Worm (Caenorhabditis elegans) whole organism, L1 larva: ENCODE data around the gene gpd-4.

Experiments
- alr-1 ChIP-seq: fragments of 200-800 bp; sonication (Bioruptor generic); optimal IDR thresholded peaks from 2 replicates; lab custom pipeline; 2018; ENCODE audit warnings: borderline replicate concordance, mild to moderate bottlenecking, missing genetic modification characterization, missing compliant biosample characterization
- dpl-1 ChIP-seq, 3 experiments: fragments of 150-350 bp in 2 of 3; sonication (generic microtip) in 1 of 3; optimal IDR thresholded peaks; 2 replicates each; lab custom pipeline; 2014 to 2017; ENCODE audit warnings: missing biosample characterization in 3 of 3, missing genetic modification characterization in 3 of 3, missing genetic modification reagents in 3 of 3
- efl-3 ChIP-seq: fragments of 200-800 bp; sonication (Bioruptor generic); optimal IDR thresholded peaks from 2 replicates; lab custom pipeline; 2018; ENCODE audit warnings: mild to moderate bottlenecking, missing genetic modification characterization, missing compliant biosample characterization
- elt-2 ChIP-seq: sonication (generic microtip); optimal IDR thresholded peaks from 2 replicates; lab custom pipeline; 2016; ENCODE audit warnings: missing genetic modification characterization, mild to moderate bottlenecking, inconsistent platforms, missing compliant biosample characterization, missing genetic modification reagents
- mef-2 ChIP-seq: fragments of 150-350 bp; optimal IDR thresholded peaks from 2 replicates; lab custom pipeline; 2014; ENCODE audit warnings: missing biosample characterization, missing genetic modification characterization
- nhr-12 ChIP-seq: sonication (generic microtip); optimal IDR thresholded peaks from 2 replicates; lab custom pipeline; 2017; ENCODE audit warnings: missing biosample characterization, missing genetic modification characterization
- nhr-76 ChIP-seq: sonication (generic microtip); optimal IDR thresholded peaks from 2 replicates; lab custom pipeline; 2017; ENCODE audit warnings: missing biosample characterization, missing genetic modification characterization
- pqm-1 ChIP-seq: sonication (generic microtip); optimal IDR thresholded peaks from 3 replicates; lab custom pipeline; 2017; ENCODE audit warnings: missing biosample characterization, missing genetic modification characterization
- snpc-4 ChIP-seq: fragments of 150-350 bp; optimal IDR thresholded peaks from 2 replicates; lab custom pipeline; 2014; ENCODE audit warnings: missing biosample characterization, missing genetic modification characterization
- unc-62 ChIP-seq: fragments of 150-350 bp; optimal IDR thresholded peaks from 2 replicates; lab custom pipeline; 2014; ENCODE audit warnings: missing biosample characterization, missing genetic modification reagents, missing genetic modification characterization
- zip-4 ChIP-seq: fragments of 200-800 bp; sonication (Bioruptor generic); optimal IDR thresholded peaks from 2 replicates; lab custom pipeline; 2018; ENCODE audit warnings: mild to moderate bottlenecking, missing genetic modification characterization, moderate library complexity, missing compliant biosample characterization
- ztf-11 ChIP-seq, 2 experiments: sonication (generic microtip); optimal IDR thresholded peaks; 2 replicates each; lab custom pipeline; 2016 to 2017; ENCODE audit warnings: missing genetic modification characterization in 2 of 2, missing biosample characterization in 1 of 2, missing compliant biosample characterization in 1 of 2
- ztf-4 ChIP-seq: fragments of 150-350 bp; optimal IDR thresholded peaks from 2 replicates; lab custom pipeline; 2014; ENCODE audit warnings: missing biosample characterization, missing genetic modification characterization

DNA sequence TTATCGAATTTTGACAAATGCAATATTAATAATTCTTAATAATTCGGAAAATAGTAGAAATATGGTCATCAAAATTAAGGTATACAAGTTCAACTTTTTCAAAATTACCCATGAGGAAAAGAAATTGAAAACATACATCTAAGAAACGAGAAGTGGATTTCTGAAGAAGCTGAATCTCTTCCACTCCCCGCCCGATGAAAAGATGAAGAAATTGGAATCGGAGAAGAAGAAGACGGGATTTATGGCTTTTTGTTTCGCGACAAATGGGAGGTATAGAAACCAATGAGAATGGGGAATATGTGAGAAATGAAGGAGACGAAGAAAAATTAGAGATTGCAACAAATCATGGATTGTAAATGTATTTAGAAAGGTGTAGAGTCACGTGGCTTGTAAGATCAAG lies 32.0 kb downstream of the gpd-4 start:
- no peak for TF ChIP-seq ztf-11 (tag; optimal IDR thresholded peaks at IDR 0.05; lab: Kevin White, UChicago)
- no peak for TF ChIP-seq zip-4 (GFP tag; lab: Kevin White, UChicago)
- no peak for TF ChIP-seq dpl-1 (GFP tag; optimal IDR thresholded peaks at IDR 0.05; lab: Kevin White, UChicago)
- no peak for TF ChIP-seq nhr-12 (tag; lab: Kevin White, UChicago)
- TF ChIP-seq efl-3 (GFP tag; lab: Kevin White, UChicago): no peak
- no peak for TF ChIP-seq snpc-4 (tag; lab: Kevin White, UChicago)
- no peak for TF ChIP-seq unc-62 (GFP tag; lab: Kevin White, UChicago)
- no peak for TF ChIP-seq elt-2 (tag; lab: Kevin White, UChicago)
- no peak for TF ChIP-seq pqm-1 (tag; lab: Kevin White, UChicago)
- TF ChIP-seq mef-2 (tag; lab: Kevin White, UChicago): no peak
- no peak for TF ChIP-seq nhr-76 (tag; lab: Kevin White, UChicago)
- TF ChIP-seq alr-1 (tag; lab: Kevin White, UChicago): no peak
- no peak for TF ChIP-seq ztf-4
